Fruit fly (Drosophila melanogaster): ENCODE measurements around the gene CG11537.

Gene CG11537

dm6 chr3L:3192912-3193311, 49.7 kb upstream of the CG11537 start, which contains the start of gene Hsp83 (continued):
- TF ChIP-seq cad (GFP tag; optimal IDR thresholded peaks at IDR 0.05) (no peak), hkb (optimal IDR thresholded peaks at IDR 0.05) (no peak), hkb (GFP tag; IDR thresholded peaks at IDR 0.05) (peak; percentile 96), CG2889 (GFP tag; IDR thresholded peaks at IDR 0.05) (peak; percentile 81), stwl (tag; optimal IDR thresholded peaks at IDR 0.05) (peak; percentile 85), corto (GFP tag; optimal IDR thresholded peaks at IDR 0.05) (peak; percentile 90), chm (GFP tag; IDR thresholded peaks at IDR 0.05) (peak; percentile 99), Lim3 (GFP tag; IDR thresholded peaks at IDR 0.05) (0 out of 2 replicates have a peak, but pooled peaks have one; percentile 17), Opbp (GFP tag; IDR thresholded peaks at IDR 0.05; ENCODE audit: partially characterized antibody) (peak; percentile 57; the same call in 2 of the 3 replicates), slp2 (GFP tag; optimal IDR thresholded peaks at IDR 0.05) (peak; percentile 91), crol (GFP tag; IDR thresholded peaks at IDR 0.05) (peak; percentile 54; the same call in 1 of the 2 replicates), Sox102F (GFP tag; optimal IDR thresholded peaks at IDR 0.05) (no peak), BEAF-32 (GFP tag; optimal IDR thresholded peaks at IDR 0.05) (no peak), ap (GFP tag; IDR thresholded peaks at IDR 0.05) (peak; percentile 88), CG11398 (GFP tag; optimal IDR thresholded peaks at IDR 0.05) (peak; percentile 95), H15 (GFP tag; IDR thresholded peaks at IDR 0.05) (peak; percentile 92), CG18619 (GFP tag; optimal IDR thresholded peaks at IDR 0.05) (peak; percentile 98), CG14441 (GFP tag; IDR thresholded peaks at IDR 0.05) (peak; percentile 83), pum (GFP tag; optimal IDR thresholded peaks at IDR 0.05) (peak; percentile 81), disco-r (GFP tag; optimal IDR thresholded peaks at IDR 0.05) (peak; percentile 91), CG16779 (GFP tag; IDR thresholded peaks at IDR 0.05) (peak; percentile 96), CG6272 (GFP tag; IDR thresholded peaks at IDR 0.05) (peak; percentile 56), Ets65A (GFP tag) (peak; percentile 99), D (optimal IDR thresholded peaks at IDR 0.05) (no peak), D (GFP tag; optimal IDR thresholded peaks at IDR 0.05) (peak; percentile 95), CG13123 (GFP tag; optimal IDR thresholded peaks at IDR 0.05) (peak; percentile 77), gt (GFP tag; IDR thresholded peaks at IDR 0.05) (peak; percentile 58; the same call in 1 of the 2 replicates), CG14965 (GFP tag; optimal IDR thresholded peaks at IDR 0.05; ENCODE audit: borderline replicate concordance) (peak; percentile 93), gem (tag; optimal IDR thresholded peaks at IDR 0.05) (peak; percentile 77), sob (GFP tag; IDR thresholded peaks at IDR 0.05) (peak; percentile 97), Asciz (GFP tag; optimal IDR thresholded peaks at IDR 0.05) (peak; percentile 97), CG10959 (GFP tag; IDR thresholded peaks at IDR 0.05) (peak; percentile 81), Usf (GFP tag; optimal IDR thresholded peaks at IDR 0.05) (peak; percentile 65), Dbx (GFP tag; IDR thresholded peaks at IDR 0.05) (peak; percentile 95), schlank (tag; optimal IDR thresholded peaks at IDR 0.05) (peak; percentile 99), maf-S (GFP tag; optimal IDR thresholded peaks at IDR 0.05) (peak; percentile 89), Xbp1 (GFP tag; optimal IDR thresholded peaks at IDR 0.05) (peak; percentile 87), sna (GFP tag; IDR thresholded peaks at IDR 0.05; ENCODE audit: partially characterized antibody) (no peak), CG6254 (GFP tag; optimal IDR thresholded peaks at IDR 0.05) (peak; percentile 95), wek (GFP tag; optimal IDR thresholded peaks at IDR 0.05) (peak; percentile 97), CG2129 (GFP tag; IDR thresholded peaks at IDR 0.05; ENCODE audit: partially characterized antibody) (no peak), Rx (GFP tag; IDR thresholded peaks at IDR 0.05) (peak; percentile 91), CG32767 (GFP tag; IDR thresholded peaks at IDR 0.05) (peak; percentile 86), tna (GFP tag; IDR thresholded peaks at IDR 0.05; ENCODE audit: partially characterized antibody) (no peak), CG1792 (GFP tag; optimal IDR thresholded peaks at IDR 0.05) (peak; percentile 87), ase (GFP tag; IDR thresholded peaks at IDR 0.05) (peak; percentile 83), CG5245 (GFP tag; optimal IDR thresholded peaks at IDR 0.05) (peak; percentile 91), Fer1 (GFP tag; optimal IDR thresholded peaks at IDR 0.05) (peak; percentile 100), ewg (GFP tag; optimal IDR thresholded peaks at IDR 0.05) (peak; percentile 88), cas (GFP tag; IDR thresholded peaks at IDR 0.05) (peak; percentile 81; the same call in 1 of the 2 replicates), insv (GFP tag; optimal IDR thresholded peaks at IDR 0.05) (peak in 1 of 2 experiments; percentile 89), ro (GFP tag; IDR thresholded peaks at IDR 0.05) (peak; percentile 40; the same call in 1 of the 2 replicates)

Data from whole organism, embryonic.